Fruit fly (Drosophila melanogaster) whole organism, adult: ENCODE results near the gene pum.

ENCODE experiments used
- CG11617 ChIP-seq: fragments of 200-800 bp; sonication (Bioruptor generic); optimal IDR thresholded peaks from 2 replicates; lab custom pipeline; 2017; ENCODE audit warnings: mild to moderate bottlenecking, missing biosample characterization, missing genetic modification reagents, missing genetic modification characterization
- CG12768 ChIP-seq: fragments of 200-800 bp; sonication (Bioruptor generic); optimal IDR thresholded peaks from 2 replicates; lab custom pipeline; 2017; ENCODE audit warnings: missing biosample characterization, missing genetic modification characterization, mild to moderate bottlenecking, moderate library complexity, missing genetic modification reagents
- CG14711 ChIP-seq: fragments of 200-800 bp; sonication (Bioruptor generic); optimal IDR thresholded peaks from 2 replicates; lab custom pipeline; 2018; ENCODE audit warnings: missing biosample characterization, mild to moderate bottlenecking, missing genetic modification characterization, moderate library complexity
- CG1620 ChIP-seq: fragments of 200-800 bp; sonication (Bioruptor generic); optimal IDR thresholded peaks from 2 replicates; lab custom pipeline; 2016; ENCODE audit warnings: missing biosample characterization, missing genetic modification characterization
- CG33017 ChIP-seq: fragments of 200-800 bp; sonication (Bioruptor generic); optimal IDR thresholded peaks from 2 replicates; lab custom pipeline; 2018; ENCODE audit warnings: missing biosample characterization, mild to moderate bottlenecking, missing genetic modification characterization, moderate library complexity
- CG5204 ChIP-seq: fragments of 200-800 bp; sonication (Bioruptor generic); optimal IDR thresholded peaks from 2 replicates; lab custom pipeline; 2016; ENCODE audit warnings: missing biosample characterization, missing genetic modification characterization
- CG7045 ChIP-seq: fragments of 200-800 bp; sonication (Bioruptor generic); optimal IDR thresholded peaks from 2 replicates; lab custom pipeline; 2017; ENCODE audit warnings: missing biosample characterization, mild to moderate bottlenecking, missing genetic modification characterization
- CG7101 ChIP-seq: fragments of 200-800 bp; sonication (Bioruptor generic); optimal IDR thresholded peaks from 2 replicates; lab custom pipeline; 2018; ENCODE audit warnings: missing biosample characterization, mild to moderate bottlenecking, missing genetic modification characterization, moderate library complexity
- Clk ChIP-seq: fragments of 200-800 bp; sonication (Bioruptor generic); optimal IDR thresholded peaks from 2 replicates; lab custom pipeline; 2017; ENCODE audit warnings: missing biosample characterization, missing genetic modification characterization
- Crg-1 ChIP-seq: fragments of 200-800 bp; sonication (Bioruptor generic); optimal IDR thresholded peaks from 2 replicates; lab custom pipeline; 2016; ENCODE audit warnings: missing biosample characterization, missing genetic modification characterization
- Hr96 ChIP-seq: fragments of 200-800 bp; sonication (Bioruptor generic); optimal IDR thresholded peaks from 2 replicates; lab custom pipeline; 2016; ENCODE audit warnings: missing biosample characterization, missing genetic modification characterization
- Mnt ChIP-seq: fragments of 200-800 bp; sonication (Bioruptor generic); optimal IDR thresholded peaks from 2 replicates; lab custom pipeline; 2016; ENCODE audit warnings: missing biosample characterization, mild to moderate bottlenecking, missing genetic modification characterization
- bab1 ChIP-seq: fragments of 200-800 bp; sonication (Bioruptor generic); optimal IDR thresholded peaks from 3 replicates; lab custom pipeline; 2019; ENCODE audit warnings: missing biosample characterization, mild to moderate bottlenecking, missing genetic modification characterization, moderate library complexity
- cic ChIP-seq: fragments of 200-800 bp; sonication (Bioruptor generic); optimal IDR thresholded peaks from 2 replicates; lab custom pipeline; 2017; ENCODE audit warnings: missing biosample characterization, mild to moderate bottlenecking, missing genetic modification characterization, moderate library complexity
- cnc ChIP-seq, 2 experiments: fragments of >200 bp; optimal IDR thresholded peaks; 2 replicates each; lab custom pipeline; 2017
- kay ChIP-seq: fragments of 200-800 bp; sonication (Bioruptor generic); peaks from one replicate; lab custom pipeline; 2016; ENCODE audit warnings: missing biosample characterization, missing genetic modification characterization, borderline replicate concordance
- ovo ChIP-seq: fragments of 200-800 bp; sonication (Bioruptor generic); optimal IDR thresholded peaks from 2 replicates; lab custom pipeline; 2016; ENCODE audit warnings: missing biosample characterization, missing genetic modification characterization
- pad ChIP-seq: fragments of 200-800 bp; sonication (Bioruptor generic); optimal IDR thresholded peaks from 3 replicates; lab custom pipeline; 2017; ENCODE audit warnings: missing biosample characterization, missing genetic modification characterization, mild to moderate bottlenecking, moderate library complexity, missing genetic modification reagents
- tj ChIP-seq: fragments of 200-800 bp; sonication (Bioruptor generic); optimal IDR thresholded peaks from 3 replicates; lab custom pipeline; 2017; ENCODE audit warnings: missing biosample characterization, mild to moderate bottlenecking, missing genetic modification characterization, moderate library complexity
- toe ChIP-seq: fragments of 200-800 bp; sonication (Bioruptor generic); optimal IDR thresholded peaks from 2 replicates; lab custom pipeline; 2016; ENCODE audit warnings: missing biosample characterization, missing genetic modification characterization

Gene pum

dm6 chr3R:9237268-9238091 lies at the start of gene pum:
Gene pum, minus strand, starts transcription at chr3R:9237682.
- TF ChIP-seq CG7045 (GFP tag; lab: Kevin White, UChicago), result no peak
- TF ChIP-seq cic (GFP tag; lab: Kevin White, UChicago), result peak; percentile 85
- peak; percentile 66 for TF ChIP-seq CG7101 (tag; lab: Kevin White, UChicago)
- peak; percentile 63 for TF ChIP-seq CG14711
- no peak for TF ChIP-seq CG5204
- peak; percentile 9 for TF ChIP-seq pad (GFP tag; lab: Kevin White, UChicago)
- TF ChIP-seq Mnt (GFP tag; lab: Kevin White, UChicago), result peak; percentile 61
- TF ChIP-seq CG1620 (GFP tag; lab: Kevin White, UChicago), result no peak
- no peak for TF ChIP-seq tj (GFP tag; lab: Kevin White, UChicago)
- no peak for TF ChIP-seq Crg-1
- peak; percentile 31 for TF ChIP-seq ovo (GFP tag; lab: Kevin White, UChicago)
- no peak for TF ChIP-seq cnc (optimal IDR thresholded peaks at IDR 0.05; lab: Kevin White, UChicago)
- peak; percentile 64 for TF ChIP-seq CG12768
- peak; percentile 31 for TF ChIP-seq bab1 (GFP tag; lab: Kevin White, UChicago)
- TF ChIP-seq Hr96, result no peak
- TF ChIP-seq CG33017 (tag; lab: Kevin White, UChicago), result peak; percentile 53
- TF ChIP-seq Clk (GFP tag; lab: Kevin White, UChicago), result no peak
- TF ChIP-seq CG11617 (GFP tag; lab: Kevin White, UChicago), result peak; percentile 48
- TF ChIP-seq toe, result peak; percentile 9
- no peak for TF ChIP-seq kay (GFP tag; lab: Kevin White, UChicago)

dm6 chr3R:9266765-9267164 lies 29.3 kb upstream of the pum start, which contains the start of the genes TrpRS and Vps16A:
Gene TrpRS, minus strand, starts transcription at chr3R:9266904.
Gene Vps16A, plus strand, starts transcription at chr3R:9267019.
- peak; percentile 15 for TF ChIP-seq toe
- peak; percentile 77 for TF ChIP-seq bab1 (GFP tag; lab: Kevin White, UChicago)
- TF ChIP-seq CG14711, result peak; percentile 99
- peak; percentile 18 for TF ChIP-seq cic (GFP tag; lab: Kevin White, UChicago)
- TF ChIP-seq Mnt (GFP tag; lab: Kevin White, UChicago), result peak; percentile 60
- no peak for TF ChIP-seq CG33017 (tag; lab: Kevin White, UChicago)
- peak; percentile 1 for TF ChIP-seq tj (GFP tag; lab: Kevin White, UChicago)
- TF ChIP-seq cnc (optimal IDR thresholded peaks at IDR 0.05; lab: Kevin White, UChicago), result no peak

- TF ChIP-seq toe (no peak), CG7045 (GFP tag; lab: Kevin White, UChicago) (no peak), CG12768 (no peak), CG1620 (GFP tag; lab: Kevin White, UChicago) (no peak)
Measured at dm6 chr3R:9264042-9264441, 26.6 kb upstream of the pum start, which contains the start of gene sage. Gene sage, minus strand, starts transcription at chr3R:9264142.

dm6 chr3R:9260421-9260973 lies 23.0 kb upstream of the pum start, which contains the start of gene ATP6AP2:
Gene ATP6AP2, plus strand, starts transcription at chr3R:9260638.
- TF ChIP-seq Crg-1 (peak; percentile 67), bab1 (GFP tag; lab: Kevin White, UChicago) (peak; percentile 88), CG7101 (tag; lab: Kevin White, UChicago) (peak; percentile 72), CG7045 (GFP tag; lab: Kevin White, UChicago) (peak; percentile 41), ovo (GFP tag; lab: Kevin White, UChicago) (no peak), toe (peak; percentile 46), Hr96 (no peak), CG14711 (peak; percentile 97), CG33017 (tag; lab: Kevin White, UChicago) (peak; percentile 58), CG11617 (GFP tag; lab: Kevin White, UChicago) (peak; percentile 53), kay (GFP tag; lab: Kevin White, UChicago) (no peak), cnc (optimal IDR thresholded peaks at IDR 0.05; lab: Kevin White, UChicago) (no peak), Mnt (GFP tag; lab: Kevin White, UChicago) (peak; percentile 84), CG1620 (GFP tag; lab: Kevin White, UChicago) (peak; percentile 62), tj (GFP tag; lab: Kevin White, UChicago) (peak; percentile 33), pad (GFP tag; lab: Kevin White, UChicago) (peak; percentile 35), CG12768 (peak; percentile 48), CG5204 (no peak), Clk (GFP tag; lab: Kevin White, UChicago) (no peak), cic (GFP tag; lab: Kevin White, UChicago) (peak; percentile 33)

- TF ChIP-seq Crg-1, result no peak
- TF ChIP-seq CG14711, result no peak
- no peak for TF ChIP-seq CG7101 (tag; lab: Kevin White, UChicago)
- no peak for TF ChIP-seq CG5204
- TF ChIP-seq CG1620 (GFP tag; lab: Kevin White, UChicago), result no peak
- no peak for TF ChIP-seq ovo (GFP tag; lab: Kevin White, UChicago)
- TF ChIP-seq kay (GFP tag; lab: Kevin White, UChicago), result no peak
- TF ChIP-seq CG11617 (GFP tag; lab: Kevin White, UChicago), result no peak
- TF ChIP-seq cic (GFP tag; lab: Kevin White, UChicago), result no peak
- no peak for TF ChIP-seq CG12768
- no peak for TF ChIP-seq pad (GFP tag; lab: Kevin White, UChicago)
Measured at dm6 chr3R:9258252-9259225, 21.1 kb upstream of the pum start, which contains the start of the genes Ibf2 and Ibf1. Gene Ibf2, minus strand, starts transcription at chr3R:9258501. Gene Ibf1, plus strand, starts transcription at chr3R:9258964.
